Worm (Caenorhabditis elegans): ENCODE measurements around the gene egas-3.

ce11 chrV:18638367-18638873 is 2.3 kb upstream of the egas-3 start, which contains the start of gene col-42:
- TF ChIP-seq him-1 (tag; optimal IDR thresholded peaks at IDR 0.05) = no peak
- no peak for TF ChIP-seq W03F9.2 (tag; optimal IDR thresholded peaks at IDR 0.05)
